Worm (Caenorhabditis elegans) whole organism, L1 larva: ENCODE measurements around the gene exc-15.

Source experiments
- F16B12.6 ChIP-seq: fragments of 150-350 bp; optimal IDR thresholded peaks from 2 replicates; lab custom pipeline; 2014; ENCODE audit warnings: missing biosample characterization, missing genetic modification characterization
- alr-1 ChIP-seq: fragments of 200-800 bp; sonication (Bioruptor generic); optimal IDR thresholded peaks from 2 replicates; lab custom pipeline; 2018; ENCODE audit warnings: borderline replicate concordance, mild to moderate bottlenecking, missing genetic modification characterization, missing compliant biosample characterization
- ama-1 ChIP-seq: fragments of 150-350 bp; optimal IDR thresholded peaks from 2 replicates; lab custom pipeline; 2014
- fkh-10 ChIP-seq: sonication (generic microtip); optimal IDR thresholded peaks from 2 replicates; lab custom pipeline; 2017; ENCODE audit warnings: missing biosample characterization, missing genetic modification reagents, missing genetic modification characterization
- fos-1 ChIP-seq: fragments of 150-350 bp; optimal IDR thresholded peaks from 2 replicates; lab custom pipeline; 2014; ENCODE audit warnings: missing biosample characterization, missing genetic modification characterization
- lin-15B ChIP-seq: fragments of 150-350 bp; sonication (generic microtip); optimal IDR thresholded peaks from 3 replicates; lab custom pipeline; 2014; ENCODE audit warnings: missing biosample characterization, missing genetic modification characterization
- lin-39 ChIP-seq: fragments of 150-350 bp; optimal IDR thresholded peaks from 2 replicates; lab custom pipeline; 2014; ENCODE audit warnings: missing biosample characterization, missing genetic modification reagents, missing genetic modification characterization
- mab-9 ChIP-seq: fragments of 200-800 bp; sonication (Bioruptor generic); IDR thresholded peaks from 2 replicates; pipeline ENCODE4 v1.3.6; 2022; ENCODE audit warnings: missing genetic modification reagents, missing genetic modification characterization, missing compliant biosample characterization
- mdl-1 ChIP-seq, 2 experiments: fragments of 150-350 bp; optimal IDR thresholded peaks; 2 replicates each; lab custom pipeline; 2014 to 2017; ENCODE audit warnings: missing biosample characterization in 2 of 2, missing genetic modification characterization in 2 of 2, inconsistent platforms in 1 of 2
- nhr-237 ChIP-seq: fragments of 150-350 bp; optimal IDR thresholded peaks from 2 replicates; lab custom pipeline; 2014; ENCODE audit warnings: missing biosample characterization, missing genetic modification characterization
- nhr-28 ChIP-seq: fragments of 150-350 bp; optimal IDR thresholded peaks from 2 replicates; lab custom pipeline; 2014; ENCODE audit warnings: missing biosample characterization, missing genetic modification characterization
- nhr-47 ChIP-seq: sonication (generic microtip); optimal IDR thresholded peaks from 2 replicates; lab custom pipeline; 2016; ENCODE audit warnings: mild to moderate bottlenecking, missing genetic modification characterization, moderate library complexity, missing compliant biosample characterization
- rnt-1 ChIP-seq: sonication (generic microtip); optimal IDR thresholded peaks from 2 replicates; lab custom pipeline; 2016; ENCODE audit warnings: mild to moderate bottlenecking, missing genetic modification characterization, moderate library complexity, missing compliant biosample characterization
- ztf-11 ChIP-seq, 2 experiments: sonication (generic microtip); optimal IDR thresholded peaks; 2 replicates each; lab custom pipeline; 2016 to 2017; ENCODE audit warnings: missing genetic modification characterization in 2 of 2, missing biosample characterization in 1 of 2, missing compliant biosample characterization in 1 of 2

DNA sequence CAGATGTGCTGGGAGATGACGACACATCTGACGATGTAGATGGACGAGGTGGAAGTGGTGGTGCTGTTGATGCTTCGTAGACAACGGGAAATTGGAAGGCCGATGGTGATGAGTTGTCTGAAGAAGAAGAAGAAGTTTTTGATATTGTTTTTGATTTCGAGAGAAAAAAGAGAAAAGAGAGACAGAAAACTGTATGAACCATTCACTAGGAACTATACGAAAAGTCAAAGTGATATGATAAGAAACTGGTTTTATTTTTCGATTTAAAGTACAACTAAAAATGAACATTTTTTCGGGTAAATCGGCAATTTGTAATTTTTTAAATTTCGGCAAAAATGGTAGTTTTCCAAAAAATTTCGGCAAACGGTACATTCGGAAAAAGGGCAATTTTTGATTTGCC lies 35.4 kb downstream of the exc-15 start:
- no peak for TF ChIP-seq nhr-237
- no peak for TF ChIP-seq mdl-1 (tag; optimal IDR thresholded peaks at IDR 0.05; lab: Kevin White, UChicago)
- no peak for TF ChIP-seq ama-1 (lab: Kevin White, UChicago)
- no peak for TF ChIP-seq F16B12.6
- no peak for TF ChIP-seq lin-39 (tag; lab: Kevin White, UChicago)
- TF ChIP-seq ztf-11 (tag; optimal IDR thresholded peaks at IDR 0.05; lab: Kevin White, UChicago): no peak
- no peak for TF ChIP-seq nhr-47 (tag; lab: Kevin White, UChicago)
- no peak for TF ChIP-seq rnt-1 (tag; lab: Kevin White, UChicago)
- no peak for TF ChIP-seq fos-1 (tag; lab: Kevin White, UChicago)
- no peak for TF ChIP-seq nhr-28 (tag; lab: Kevin White, UChicago)
- no peak for TF ChIP-seq alr-1 (tag; lab: Kevin White, UChicago)
- no peak for TF ChIP-seq mab-9
- no peak for TF ChIP-seq lin-15B (tag; lab: Kevin White, UChicago)
- TF ChIP-seq fkh-10 (GFP tag; lab: Kevin White, UChicago): no peak
